Worm (Caenorhabditis elegans) whole organism, mixed stage, embryonic: Measurements from ENCODE around the gene F17E5.2.

Experiments
- blmp-1 ChIP-seq: fragments of 150-350 bp; optimal IDR thresholded peaks from 2 replicates; lab custom pipeline; 2014; ENCODE audit warnings: missing biosample characterization, missing genetic modification characterization
- flh-1 ChIP-seq: fragments of 200-800 bp; sonication (Bioruptor generic); optimal IDR thresholded peaks from 2 replicates; lab custom pipeline; 2018; ENCODE audit warnings: mild to moderate bottlenecking, missing genetic modification characterization, moderate library complexity, missing compliant biosample characterization
- ham-2 ChIP-seq: fragments of 200-800 bp; sonication (Bioruptor generic); optimal IDR thresholded peaks from 2 replicates; lab custom pipeline; 2018; ENCODE audit warnings: mild to moderate bottlenecking, missing genetic modification characterization, missing compliant biosample characterization
- mls-2 ChIP-seq: sonication (generic microtip); optimal IDR thresholded peaks from 2 replicates; lab custom pipeline; 2016; ENCODE audit warnings: mild to moderate bottlenecking, missing genetic modification characterization, moderate library complexity, missing compliant biosample characterization
- nhr-76 ChIP-seq: sonication (generic microtip); optimal IDR thresholded peaks from 2 replicates; lab custom pipeline; 2017; ENCODE audit warnings: missing biosample characterization, missing genetic modification characterization
- snpc-4 ChIP-seq: fragments of 150-350 bp; optimal IDR thresholded peaks from 2 replicates; lab custom pipeline; 2014; ENCODE audit warnings: missing biosample characterization, missing genetic modification characterization
- sptf-1 ChIP-seq: sonication (generic microtip); optimal IDR thresholded peaks from 2 replicates; lab custom pipeline; 2017; ENCODE audit warnings: mild to moderate bottlenecking, missing genetic modification characterization, moderate library complexity, missing compliant biosample characterization

DNA sequence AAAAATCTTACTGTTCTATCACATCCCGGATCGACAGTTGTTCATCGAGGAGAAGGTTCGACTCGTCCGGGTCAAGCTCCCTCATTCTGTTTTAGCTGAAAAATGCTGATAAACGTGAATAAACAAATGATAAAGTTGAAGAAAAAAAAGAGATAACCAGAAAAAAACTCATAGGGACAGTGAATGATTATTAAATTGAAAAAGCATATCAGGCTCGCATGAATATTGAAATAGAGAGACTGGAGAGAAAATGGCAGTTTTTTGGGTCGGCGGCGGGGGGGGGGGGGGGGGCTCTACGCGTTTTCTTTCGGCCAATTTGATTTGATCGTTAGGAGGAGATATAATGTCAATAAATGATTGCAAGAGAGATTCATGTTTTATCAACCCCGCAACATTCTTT is 19.9 kb downstream of the F17E5.2 start, which contains the start of gene lin-2:
- no peak for TF ChIP-seq snpc-4 (tag; lab: Kevin White, UChicago)
- no peak for TF ChIP-seq mls-2 (tag; lab: Kevin White, UChicago)
- no peak for TF ChIP-seq blmp-1 (tag; lab: Kevin White, UChicago)
- no peak for TF ChIP-seq flh-1
- TF ChIP-seq ham-2: no peak
- no peak for TF ChIP-seq nhr-76
- TF ChIP-seq sptf-1: no peak
